Fruit fly (Drosophila melanogaster) ovary, adult (tissue): ENCODE data around the gene mmm.

ENCODE experiments used
- CG17801 ChIP-seq: fragments of 200-800 bp; optimal IDR thresholded peaks from 2 replicates; lab custom pipeline; 2019; ENCODE audit warnings: missing biosample characterization, mild to moderate bottlenecking, missing genetic modification characterization, moderate library complexity; ENCODE audit not compliant: partially characterized antibody

mmm gene

dm6 chr3L:7583154-7583553 is at the start of gene mmm:
Gene mmm (plus strand): TSS chr3L:7583454.
- TF ChIP-seq CG17801 = no peak

dm6 chr3L:7539736-7540135 is 43.5 kb upstream of the mmm start, which contains the start of gene CG16998:
Gene CG16998 (minus strand): TSS chr3L:7539836.
- no peak for TF ChIP-seq CG17801

dm6 chr3L:7541068-7541467 is 42.2 kb upstream of the mmm start, which contains the start of gene CG32374:
Gene CG32374 (minus strand): TSS chr3L:7541168.
- TF ChIP-seq CG17801 = no peak

dm6 chr3L:7542357-7542756 is 40.9 kb upstream of the mmm start, which contains the start of gene CG32376:
Gene CG32376 (minus strand): TSS chr3L:7542457.
- no peak for TF ChIP-seq CG17801

dm6 chr3L:7544639-7545183 is 38.5 kb upstream of the mmm start:
- TF ChIP-seq CG17801 = no peak

- no peak for TF ChIP-seq CG17801
Observed at dm6 chr3L:7545562-7545961, 37.7 kb upstream of the mmm start.

dm6 chr3L:7550225-7550624 is 33.0 kb upstream of the mmm start:
- no peak for TF ChIP-seq CG17801

- no peak for TF ChIP-seq CG17801
Observed at dm6 chr3L:7552446-7552845, 30.8 kb upstream of the mmm start.

- no peak for TF ChIP-seq CG17801
Observed at dm6 chr3L:7553062-7553461, 30.2 kb upstream of the mmm start.

- no peak for TF ChIP-seq CG17801
Observed at dm6 chr3L:7559937-7560336, 23.3 kb upstream of the mmm start, which contains the start of gene CG14837. Gene CG14837 (minus strand): TSS chr3L:7560037.

dm6 chr3L:7560580-7560979 is 22.7 kb upstream of the mmm start:
- TF ChIP-seq CG17801 = no peak

dm6 chr3L:7562310-7562709 is 20.9 kb upstream of the mmm start, which contains the start of gene frac:
Gene frac (plus strand): TSS chr3L:7562610.
- TF ChIP-seq CG17801 = no peak

dm6 chr3L:7572948-7573347 is 10.3 kb upstream of the mmm start:
- no peak for TF ChIP-seq CG17801

dm6 chr3L:7590898-7591297 is 7.6 kb downstream of the mmm start, which contains the start of gene t-Grip84:
Gene t-Grip84 (minus strand): TSS chr3L:7590998.
- no peak for TF ChIP-seq CG17801

dm6 chr3L:7592113-7592752 is 9.0 kb downstream of the mmm start:
- TF ChIP-seq CG17801 = peak; percentile 84

- no peak for TF ChIP-seq CG17801
Observed at dm6 chr3L:7592791-7593190, 9.5 kb downstream of the mmm start, which contains the start of gene Pura. Gene Pura (plus strand): TSS chr3L:7593091.

dm6 chr3L:7598329-7598728 is 15.1 kb downstream of the mmm start:
- TF ChIP-seq CG17801 = no peak
